Worm (Caenorhabditis elegans) whole organism, late embryonic: ENCODE results near the gene Y71H2AM.14.

Source experiments
- C08G9.2 ChIP-seq: sonication (generic microtip); optimal IDR thresholded peaks from 2 replicates; lab custom pipeline; 2016; ENCODE audit warnings: mild to moderate bottlenecking, missing genetic modification characterization, moderate library complexity, missing compliant biosample characterization
- F13H6.1 ChIP-seq: sonication (generic microtip); optimal IDR thresholded peaks from 2 replicates; lab custom pipeline; 2016; ENCODE audit warnings: missing genetic modification characterization, missing compliant biosample characterization
- K02D7.2 ChIP-seq: sonication (generic microtip); optimal IDR thresholded peaks from 2 replicates; lab custom pipeline; 2017; ENCODE audit warnings: mild to moderate bottlenecking, missing genetic modification characterization, missing compliant biosample characterization
- K09A11.1 ChIP-seq: sonication (generic microtip); optimal IDR thresholded peaks from 2 replicates; lab custom pipeline; 2017; ENCODE audit warnings: antibody characterized with exemption, mild to moderate bottlenecking, missing genetic modification characterization, missing compliant biosample characterization; ENCODE audit not compliant: insufficient read depth
- T23F11.4 ChIP-seq: fragments of 200-800 bp; sonication (Bioruptor generic); optimal IDR thresholded peaks from 2 replicates; lab custom pipeline; 2018; ENCODE audit warnings: mild to moderate bottlenecking, missing genetic modification characterization, missing compliant biosample characterization
- Y22D7AL.16 ChIP-seq: sonication (generic microtip); optimal IDR thresholded peaks from 2 replicates; lab custom pipeline; 2016; ENCODE audit warnings: missing genetic modification characterization, missing compliant biosample characterization
- ahr-1 ChIP-seq: sonication (generic microtip); optimal IDR thresholded peaks from 2 replicates; lab custom pipeline; 2016; ENCODE audit warnings: missing genetic modification characterization, missing compliant biosample characterization
- ama-1 ChIP-seq: fragments of 150-350 bp; optimal IDR thresholded peaks from 2 replicates; lab custom pipeline; 2014
- ceh-14 ChIP-seq: sonication (generic microtip); optimal IDR thresholded peaks from 2 replicates; lab custom pipeline; 2016; ENCODE audit warnings: missing genotype, missing genetic modification characterization, missing compliant biosample characterization
- ceh-18 ChIP-seq: sonication (generic microtip); optimal IDR thresholded peaks from 2 replicates; lab custom pipeline; 2016; ENCODE audit warnings: missing genetic modification characterization, missing compliant biosample characterization
- ceh-19 ChIP-seq: fragments of 200-800 bp; sonication (Bioruptor generic); optimal IDR thresholded peaks from 2 replicates; lab custom pipeline; 2018; ENCODE audit warnings: mild to moderate bottlenecking, missing genetic modification characterization, missing compliant biosample characterization
- ceh-2 ChIP-seq: sonication (generic microtip); optimal IDR thresholded peaks from 2 replicates; lab custom pipeline; 2016; ENCODE audit warnings: missing genotype, missing genetic modification characterization, missing compliant biosample characterization
- ceh-22 ChIP-seq: sonication (generic microtip); optimal IDR thresholded peaks from 2 replicates; lab custom pipeline; 2017; ENCODE audit warnings: missing biosample characterization, missing genetic modification characterization
- ceh-30 ChIP-seq: fragments of 150-350 bp; optimal IDR thresholded peaks from 2 replicates; lab custom pipeline; 2014; ENCODE audit warnings: missing biosample characterization, missing genetic modification characterization
- ceh-31 ChIP-seq: sonication (generic microtip); optimal IDR thresholded peaks from 2 replicates; lab custom pipeline; 2016; ENCODE audit warnings: missing genetic modification characterization, missing compliant biosample characterization
- ceh-34 ChIP-seq: sonication (generic microtip); optimal IDR thresholded peaks from 2 replicates; lab custom pipeline; 2016; ENCODE audit warnings: mild to moderate bottlenecking, missing genetic modification characterization, missing compliant biosample characterization
- ceh-48 ChIP-seq: sonication (generic microtip); optimal IDR thresholded peaks from 2 replicates; lab custom pipeline; 2016; ENCODE audit warnings: missing genetic modification characterization, inconsistent platforms, missing compliant biosample characterization
- ceh-6 ChIP-seq: fragments of 200-800 bp; sonication (Bioruptor generic); optimal IDR thresholded peaks from 2 replicates; lab custom pipeline; 2018; ENCODE audit warnings: mild to moderate bottlenecking, missing genetic modification characterization, missing compliant biosample characterization
- che-1 ChIP-seq: sonication (generic microtip); optimal IDR thresholded peaks from 2 replicates; lab custom pipeline; 2016; ENCODE audit warnings: mild to moderate bottlenecking, missing genetic modification characterization, missing compliant biosample characterization
- dmd-4 ChIP-seq: sonication (generic microtip); optimal IDR thresholded peaks from 2 replicates; lab custom pipeline; 2016; ENCODE audit warnings: borderline replicate concordance, missing genetic modification characterization, missing compliant biosample characterization
- dve-1 ChIP-seq: sonication (generic microtip); optimal IDR thresholded peaks from 2 replicates; lab custom pipeline; 2017; ENCODE audit warnings: antibody characterized with exemption, mild to moderate bottlenecking, missing genetic modification characterization, missing compliant biosample characterization
- elt-2 ChIP-seq: sonication (generic microtip); optimal IDR thresholded peaks from 2 replicates; lab custom pipeline; 2016; ENCODE audit warnings: missing genetic modification reagents, missing genetic modification characterization, missing compliant biosample characterization
- elt-4 ChIP-seq: sonication (generic microtip); optimal IDR thresholded peaks from 2 replicates; lab custom pipeline; 2016; ENCODE audit warnings: missing genetic modification characterization, missing compliant biosample characterization
- ets-4 ChIP-seq: sonication (generic microtip); optimal IDR thresholded peaks from 2 replicates; lab custom pipeline; 2016; ENCODE audit warnings: missing genetic modification characterization, missing compliant biosample characterization
- fax-1 ChIP-seq: sonication (generic microtip); optimal IDR thresholded peaks from 2 replicates; lab custom pipeline; 2016; ENCODE audit warnings: missing genotype, missing genetic modification characterization, missing compliant biosample characterization
- fkh-10 ChIP-seq: fragments of 150-350 bp; optimal IDR thresholded peaks from 2 replicates; lab custom pipeline; 2014; ENCODE audit warnings: missing biosample characterization, missing genetic modification reagents, missing genetic modification characterization
- fkh-6 ChIP-seq: sonication (generic microtip); optimal IDR thresholded peaks from 2 replicates; lab custom pipeline; 2016; ENCODE audit warnings: missing genetic modification characterization, missing compliant biosample characterization
- hlh-13 ChIP-seq: fragments of 200-800 bp; sonication (Bioruptor generic); optimal IDR thresholded peaks from 2 replicates; lab custom pipeline; 2018; ENCODE audit warnings: mild to moderate bottlenecking, missing genetic modification characterization, missing compliant biosample characterization
- hlh-15 ChIP-seq: sonication (generic microtip); optimal IDR thresholded peaks from 2 replicates; lab custom pipeline; 2016; ENCODE audit warnings: missing genetic modification characterization, missing compliant biosample characterization
- hlh-30 ChIP-seq: sonication (generic microtip); optimal IDR thresholded peaks from 2 replicates; lab custom pipeline; 2017; ENCODE audit warnings: antibody characterized with exemption, missing genetic modification characterization, missing compliant biosample characterization; ENCODE audit not compliant: insufficient read depth
- lim-6 ChIP-seq: sonication (generic microtip); optimal IDR thresholded peaks from 2 replicates; lab custom pipeline; 2016; ENCODE audit warnings: missing genetic modification characterization, missing compliant biosample characterization
- madf-2 ChIP-seq: sonication (generic microtip); optimal IDR thresholded peaks from 2 replicates; lab custom pipeline; 2017; ENCODE audit warnings: missing genetic modification characterization, missing compliant biosample characterization
- nfya-1 ChIP-seq: sonication (generic microtip); optimal IDR thresholded peaks from 2 replicates; lab custom pipeline; 2017; ENCODE audit warnings: missing genetic modification characterization, mild to moderate bottlenecking, missing compliant biosample characterization, antibody characterized with exemption, moderate library complexity
- nhr-11 ChIP-seq: fragments of 150-350 bp; optimal IDR thresholded peaks from 2 replicates; lab custom pipeline; 2014; ENCODE audit warnings: missing biosample characterization, missing genetic modification characterization
- npax-4 ChIP-seq: sonication (generic microtip); optimal IDR thresholded peaks from 2 replicates; lab custom pipeline; 2016; ENCODE audit warnings: missing genetic modification characterization, missing compliant biosample characterization
- odd-2 ChIP-seq: sonication (generic microtip); optimal IDR thresholded peaks from 2 replicates; lab custom pipeline; 2017; ENCODE audit warnings: antibody characterized with exemption, mild to moderate bottlenecking, missing genetic modification characterization, missing compliant biosample characterization
- pat-9 ChIP-seq: fragments of 200-800 bp; sonication (Bioruptor generic); optimal IDR thresholded peaks from 2 replicates; lab custom pipeline; 2018; ENCODE audit warnings: mild to moderate bottlenecking, missing genetic modification characterization, moderate library complexity, missing compliant biosample characterization
- pax-1 ChIP-seq: fragments of 150-350 bp; optimal IDR thresholded peaks from 2 replicates; lab custom pipeline; 2014; ENCODE audit warnings: missing biosample characterization, missing genetic modification characterization
- pha-2 ChIP-seq: sonication (generic microtip); optimal IDR thresholded peaks from 2 replicates; lab custom pipeline; 2017; ENCODE audit warnings: mild to moderate bottlenecking, missing genetic modification characterization, missing compliant biosample characterization
- pqm-1 ChIP-seq: sonication (generic microtip); optimal IDR thresholded peaks from 2 replicates; lab custom pipeline; 2016; ENCODE audit warnings: missing genetic modification characterization, missing compliant biosample characterization
- pros-1 ChIP-seq: fragments of 150-350 bp; optimal IDR thresholded peaks from 2 replicates; lab custom pipeline; 2014; ENCODE audit warnings: missing biosample characterization, missing genetic modification reagents, missing genetic modification characterization
- ref-2 ChIP-seq: sonication (generic microtip); optimal IDR thresholded peaks from 2 replicates; lab custom pipeline; 2016; ENCODE audit warnings: missing genetic modification characterization, missing compliant biosample characterization
- rnt-1 ChIP-seq: sonication (generic microtip); optimal IDR thresholded peaks from 2 replicates; lab custom pipeline; 2016; ENCODE audit warnings: missing genetic modification characterization, missing compliant biosample characterization
- sdc-2 ChIP-seq: sonication (generic microtip); optimal IDR thresholded peaks from 2 replicates; lab custom pipeline; 2016; ENCODE audit warnings: missing genotype, missing genetic modification characterization, missing compliant biosample characterization
- sox-2 ChIP-seq: fragments of 200-800 bp; sonication (Bioruptor generic); IDR thresholded peaks from 2 replicates; pipeline ENCODE4 v1.3.6; 2022; ENCODE audit warnings: missing genetic modification reagents, missing genetic modification characterization, missing compliant biosample characterization
- sox-4 ChIP-seq: sonication (generic microtip); optimal IDR thresholded peaks from 2 replicates; lab custom pipeline; 2017; ENCODE audit warnings: mild to moderate bottlenecking, missing genetic modification characterization, inconsistent platforms, missing compliant biosample characterization
- tbx-2 ChIP-seq: sonication (generic microtip); optimal IDR thresholded peaks from 2 replicates; lab custom pipeline; 2016; ENCODE audit warnings: missing genetic modification characterization, missing compliant biosample characterization
- tbx-7 ChIP-seq: sonication (generic microtip); optimal IDR thresholded peaks from 2 replicates; lab custom pipeline; 2016; ENCODE audit warnings: missing genotype, missing genetic modification characterization, missing compliant biosample characterization
- unc-3 ChIP-seq, 2 experiments: fragments of 200-800 bp in 1 of 2; sonication (Bioruptor generic) in 1 of 2; sonication (generic microtip) in 1 of 2; conservative IDR thresholded peaks in 1 of 2; optimal IDR thresholded peaks in 1 of 2; 2 replicates each; pipeline versions ENCODE4 v1.3.6 to Lab custom; 2016 to 2022; ENCODE audit warnings: missing compliant biosample characterization in 2 of 2, missing genetic modification characterization in 2 of 2, missing genetic modification reagents in 1 of 2
- unc-42 ChIP-seq: sonication (generic microtip); optimal IDR thresholded peaks from 2 replicates; lab custom pipeline; 2016; ENCODE audit warnings: missing genotype, missing genetic modification characterization, missing compliant biosample characterization
- unc-55 ChIP-seq: sonication (generic microtip); optimal IDR thresholded peaks from 2 replicates; lab custom pipeline; 2017; ENCODE audit warnings: missing biosample characterization, missing genetic modification reagents, missing genetic modification characterization
- unc-86 ChIP-seq: sonication (generic microtip); optimal IDR thresholded peaks from 2 replicates; lab custom pipeline; 2016; ENCODE audit warnings: missing genetic modification characterization, missing compliant biosample characterization
- ztf-16 ChIP-seq: sonication (generic microtip); optimal IDR thresholded peaks from 2 replicates; lab custom pipeline; 2017; ENCODE audit warnings: missing genetic modification characterization, missing compliant biosample characterization

The Y71H2AM.14 gene

ce11 chrIII:2785840-2786239 is 39.4 kb upstream of the Y71H2AM.14 start, which contains the start of gene Y71H2AM.20:
Gene Y71H2AM.20, minus strand, starts transcription at chrIII:2785948.
- TF ChIP-seq rnt-1 (tag; lab: Kevin White, UChicago) (peak; percentile 90), unc-55 (GFP tag; lab: Kevin White, UChicago) (peak; percentile 50), ama-1 (no peak), ztf-16 (tag; lab: Kevin White, UChicago) (peak; percentile 75), ceh-2 (peak; percentile 51), ceh-22 (tag; lab: Kevin White, UChicago) (no peak), ceh-19 (GFP tag; lab: Kevin White, UChicago) (no peak), fkh-6 (tag; lab: Kevin White, UChicago) (no peak), pros-1 (tag; lab: Kevin White, UChicago) (peak; percentile 17), hlh-30 (tag; lab: Kevin White, UChicago) (peak; percentile 54), tbx-2 (peak; percentile 88), nhr-11 (no peak), C08G9.2 (tag; lab: Kevin White, UChicago) (peak; percentile 38), nfya-1 (tag; lab: Kevin White, UChicago) (peak; percentile 95), hlh-13 (no peak), unc-42 (tag; lab: Kevin White, UChicago) (peak; percentile 96), madf-2 (tag; lab: Kevin White, UChicago) (peak; percentile 53), lim-6 (peak; percentile 67), ceh-30 (tag; lab: Kevin White, UChicago) (peak; percentile 76), Y22D7AL.16 (tag; lab: Kevin White, UChicago) (no peak), ceh-14 (tag; lab: Kevin White, UChicago) (peak; percentile 81), ceh-34 (peak; percentile 90), pax-1 (tag; lab: Kevin White, UChicago) (peak; percentile 62), unc-86 (peak; percentile 77), T23F11.4 (GFP tag; lab: Kevin White, UChicago) (no peak), ceh-48 (tag; lab: Kevin White, UChicago) (peak; percentile 93), sox-4 (no peak), ceh-6 (GFP tag; lab: Kevin White, UChicago) (peak; percentile 19), ceh-18 (tag; lab: Kevin White, UChicago) (peak; percentile 95), elt-2 (peak; percentile 72), dmd-4 (no peak), sox-2 (GFP tag; lab: Robert Waterston, UW) (peak; percentile 66), hlh-15 (tag; lab: Kevin White, UChicago) (no peak), ets-4 (peak; percentile 79), unc-3 (GFP tag; conservative IDR thresholded peaks at IDR 0.05; lab: Robert Waterston, UW) (peak; percentile 39; the same call in 1 of the 2 replicates), unc-3 (tag; optimal IDR thresholded peaks at IDR 0.05; lab: Kevin White, UChicago) (peak; percentile 53), K02D7.2 (no peak), ceh-31 (tag; lab: Kevin White, UChicago) (peak; percentile 91), che-1 (no peak), fkh-10 (GFP tag; lab: Kevin White, UChicago) (peak; percentile 76), F13H6.1 (peak; percentile 13), tbx-7 (peak; percentile 40), K09A11.1 (tag; lab: Kevin White, UChicago) (peak; percentile 73), ref-2 (tag; lab: Kevin White, UChicago) (peak; percentile 92), ahr-1 (tag; lab: Kevin White, UChicago) (peak; percentile 8), odd-2 (no peak), elt-4 (no peak), pat-9 (tag; lab: Kevin White, UChicago) (peak; percentile 22), pha-2 (tag; lab: Kevin White, UChicago) (no peak), sdc-2 (tag; lab: Kevin White, UChicago) (no peak), dve-1 (peak; percentile 69), pqm-1 (tag; lab: Kevin White, UChicago) (peak; percentile 19), npax-4 (tag; lab: Kevin White, UChicago) (no peak), fax-1 (tag; lab: Kevin White, UChicago) (peak; percentile 17)
